Fruit fly (Drosophila melanogaster) whole organism, prepupa: ENCODE measurements around the gene CG17570.
A peak's percentile ranks its signal among the peaks of the same experiment; 100 is the strongest.

Source experiments
- CG11762 ChIP-seq: fragments of 200-800 bp; sonication (Bioruptor generic); optimal IDR thresholded peaks from 3 replicates; lab custom pipeline; 2016; ENCODE audit warnings: missing biosample characterization, missing genetic modification characterization; ENCODE audit not compliant: insufficient read depth
- CG11902 ChIP-seq: fragments of 200-800 bp; sonication (Bioruptor generic); optimal IDR thresholded peaks from 3 replicates; lab custom pipeline; 2016; ENCODE audit warnings: missing biosample characterization, missing genetic modification characterization
- CG3032 ChIP-seq: fragments of 200-800 bp; optimal IDR thresholded peaks from 2 replicates; lab custom pipeline; 2019; ENCODE audit warnings: missing biosample characterization, mild to moderate bottlenecking, missing genetic modification characterization, moderate library complexity
- CG31627 ChIP-seq: fragments of 200-800 bp; sonication (Bioruptor generic); optimal IDR thresholded peaks from 3 replicates; lab custom pipeline; 2016; ENCODE audit warnings: missing biosample characterization, missing genetic modification characterization
- CG32006 ChIP-seq: fragments of 200-800 bp; sonication (Bioruptor generic); optimal IDR thresholded peaks from 3 replicates; lab custom pipeline; 2017; ENCODE audit warnings: missing biosample characterization, mild to moderate bottlenecking, missing genetic modification characterization
- CG6792 ChIP-seq: fragments of 200-800 bp; sonication (Bioruptor generic); optimal IDR thresholded peaks from 3 replicates; lab custom pipeline; 2016; ENCODE audit warnings: missing biosample characterization, missing genetic modification characterization
- CG7368 ChIP-seq: fragments of 200-800 bp; sonication (Bioruptor generic); optimal IDR thresholded peaks from 3 replicates; lab custom pipeline; 2016; ENCODE audit warnings: missing biosample characterization, missing genetic modification characterization
- CG8119 ChIP-seq: fragments of 200-800 bp; sonication (Bioruptor generic); IDR thresholded peaks from 3 replicates; pipeline ENCODE4 v1.3.6; 2022; ENCODE audit warnings: missing biosample characterization, missing genetic modification characterization
- CG8632 ChIP-seq: fragments of 200-800 bp; sonication (Bioruptor generic); optimal IDR thresholded peaks from 3 replicates; lab custom pipeline; 2016; ENCODE audit warnings: missing biosample characterization, missing genetic modification characterization
- CG9139 ChIP-seq: fragments of 200-800 bp; sonication (Bioruptor generic); optimal IDR thresholded peaks from 3 replicates; lab custom pipeline; 2017; ENCODE audit warnings: missing biosample characterization, mild to moderate bottlenecking, missing genetic modification characterization
- Eip75B ChIP-seq: fragments of 200-800 bp; sonication (Bioruptor generic); optimal IDR thresholded peaks from 3 replicates; lab custom pipeline; 2016; ENCODE audit warnings: missing biosample characterization, missing genetic modification characterization
- Eip78C ChIP-seq: fragments of 200-800 bp; sonication (Bioruptor generic); peaks from one replicate; lab custom pipeline; 2016; ENCODE audit warnings: missing biosample characterization, missing genetic modification characterization
- Eip93F ChIP-seq: fragments of 200-800 bp; sonication (Bioruptor generic); optimal IDR thresholded peaks from 2 replicates; lab custom pipeline; 2016; ENCODE audit warnings: missing biosample characterization, mild to moderate bottlenecking, missing genetic modification characterization
- Ets96B ChIP-seq: fragments of 200-800 bp; optimal IDR thresholded peaks from 2 replicates; lab custom pipeline; 2019; ENCODE audit warnings: missing biosample characterization, mild to moderate bottlenecking, missing genetic modification characterization, moderate library complexity
- Gug ChIP-seq: fragments of 200-800 bp; sonication (Bioruptor generic); IDR thresholded peaks from 2 replicates; pipeline ENCODE4 v1.3.6; 2022; ENCODE audit warnings: missing biosample characterization, missing genetic modification characterization
- Hr38 ChIP-seq: sonication (Bioruptor generic); optimal IDR thresholded peaks from 2 replicates; lab custom pipeline; 2016; ENCODE audit warnings: missing biosample characterization, missing genetic modification characterization
- Met ChIP-seq: fragments of 200-800 bp; sonication (Bioruptor generic); optimal IDR thresholded peaks from 3 replicates; lab custom pipeline; 2016; ENCODE audit warnings: missing biosample characterization, missing genetic modification characterization
- Smox ChIP-seq: fragments of 200-800 bp; sonication (Bioruptor generic); optimal IDR thresholded peaks from 3 replicates; lab custom pipeline; 2016; ENCODE audit warnings: missing biosample characterization, missing genetic modification characterization
- Sox14 ChIP-seq: fragments of 200-800 bp; sonication (Bioruptor generic); optimal IDR thresholded peaks from 3 replicates; lab custom pipeline; 2016; ENCODE audit warnings: missing biosample characterization, missing genetic modification characterization
- Sox15 ChIP-seq: fragments of 200-800 bp; sonication (Bioruptor generic); optimal IDR thresholded peaks from 3 replicates; lab custom pipeline; 2016; ENCODE audit warnings: missing biosample characterization, missing genetic modification characterization
- achi ChIP-seq: fragments of 200-800 bp; sonication (Bioruptor generic); optimal IDR thresholded peaks from 3 replicates; lab custom pipeline; 2016; ENCODE audit warnings: missing biosample characterization, missing genetic modification characterization
- cyc ChIP-seq: fragments of 200-800 bp; sonication (Bioruptor generic); optimal IDR thresholded peaks from 3 replicates; lab custom pipeline; 2016; ENCODE audit warnings: missing biosample characterization, missing genetic modification characterization
- dac ChIP-seq: fragments of 200-800 bp; sonication (Bioruptor generic); optimal IDR thresholded peaks from 2 replicates; lab custom pipeline; 2017; ENCODE audit warnings: missing biosample characterization, mild to moderate bottlenecking, missing genetic modification characterization
- dsx ChIP-seq: fragments of 200-800 bp; optimal IDR thresholded peaks from 3 replicates; lab custom pipeline; 2019; ENCODE audit warnings: missing biosample characterization, mild to moderate bottlenecking, missing genetic modification characterization, moderate library complexity; ENCODE audit not compliant: poor library complexity, severe bottlenecking
- fd59A ChIP-seq: fragments of 200-800 bp; sonication (Bioruptor generic); optimal IDR thresholded peaks from 2 replicates; lab custom pipeline; 2017; ENCODE audit warnings: missing biosample characterization, mild to moderate bottlenecking, missing genetic modification characterization, missing genetic modification reagents
- net ChIP-seq: fragments of 200-800 bp; sonication (Bioruptor generic); optimal IDR thresholded peaks from 3 replicates; lab custom pipeline; 2016; ENCODE audit warnings: missing biosample characterization, missing genetic modification characterization
- spab ChIP-seq: fragments of 200-800 bp; sonication (Bioruptor generic); optimal IDR thresholded peaks from 2 replicates; lab custom pipeline; 2017; ENCODE audit warnings: missing biosample characterization, mild to moderate bottlenecking, missing genetic modification characterization, missing genetic modification reagents
- svp ChIP-seq: fragments of 200-800 bp; sonication (Bioruptor generic); peaks from one replicate; lab custom pipeline; 2016; ENCODE audit warnings: missing biosample characterization, missing genetic modification characterization
- vri ChIP-seq: fragments of 200-800 bp; sonication (Bioruptor generic); optimal IDR thresholded peaks from 3 replicates; lab custom pipeline; 2016; ENCODE audit warnings: missing biosample characterization, mild to moderate bottlenecking, missing genetic modification characterization

Gene CG17570

DNA sequence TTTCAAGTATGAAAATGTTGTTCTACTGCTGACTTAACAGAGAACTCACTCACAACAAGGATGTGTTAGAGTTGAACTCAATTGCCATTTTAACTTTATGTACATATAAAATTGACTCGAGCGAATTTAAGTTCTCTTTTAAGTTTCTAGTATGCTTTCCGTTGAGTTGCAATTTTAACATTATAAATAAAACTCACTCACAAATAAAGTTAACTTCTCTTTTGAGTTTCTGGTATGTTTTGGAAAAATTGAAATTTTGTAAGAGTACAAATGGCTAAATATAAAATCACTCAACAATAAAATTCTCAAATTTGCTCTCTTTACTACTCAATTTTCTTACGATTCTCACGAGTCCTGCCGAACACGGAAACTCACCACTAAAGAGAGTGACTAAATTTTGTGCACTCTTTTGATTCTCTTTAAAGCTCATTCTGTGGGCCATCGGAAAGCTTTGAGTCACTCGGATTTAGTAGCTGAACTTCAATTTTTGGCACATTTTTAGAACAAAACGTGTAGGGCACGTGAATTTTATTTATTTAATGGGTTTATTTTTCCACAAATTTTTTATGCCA is 21.6 kb downstream of the CG17570 start:
- no peak for TF ChIP-seq Gug (GFP tag; lab: Robert Waterston, UW)
- TF ChIP-seq CG7368 (GFP tag; lab: Kevin White, UChicago), result no peak

DNA sequence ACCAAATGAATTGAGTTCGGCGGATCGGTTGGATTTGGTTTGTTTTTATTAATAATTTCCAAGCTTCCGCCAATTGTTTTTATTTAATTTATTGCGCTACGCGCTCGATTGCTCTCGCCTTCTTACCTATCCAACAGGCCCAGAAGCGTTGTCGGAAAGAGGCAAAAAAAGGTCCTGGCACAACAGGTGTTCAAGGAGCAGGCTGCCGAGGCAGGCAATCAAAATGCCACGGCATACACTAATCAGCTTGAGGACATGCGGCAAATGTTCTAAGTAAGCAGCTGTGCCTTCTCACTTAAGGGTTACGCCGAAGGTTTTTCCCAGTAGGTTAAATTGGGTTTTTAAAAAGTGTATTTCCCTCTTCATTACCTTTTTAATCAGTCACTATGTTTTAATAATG is 24.1 kb downstream of the CG17570 start:
- TF ChIP-seq Hr38 (no peak), net (GFP tag; lab: Kevin White, UChicago) (no peak), CG3032 (tag; lab: Kevin White, UChicago) (no peak), achi (GFP tag; lab: Kevin White, UChicago) (no peak), Eip93F (GFP tag; lab: Kevin White, UChicago) (no peak), Eip75B (GFP tag; lab: Kevin White, UChicago) (no peak), CG9139 (GFP tag; lab: Kevin White, UChicago) (no peak), CG11902 (no peak), dsx (GFP tag; lab: Kevin White, UChicago) (no peak), fd59A (no peak), Ets96B (tag; lab: Kevin White, UChicago) (no peak)
- TF ChIP-seq, all 60 proteins: peak for 0

DNA sequence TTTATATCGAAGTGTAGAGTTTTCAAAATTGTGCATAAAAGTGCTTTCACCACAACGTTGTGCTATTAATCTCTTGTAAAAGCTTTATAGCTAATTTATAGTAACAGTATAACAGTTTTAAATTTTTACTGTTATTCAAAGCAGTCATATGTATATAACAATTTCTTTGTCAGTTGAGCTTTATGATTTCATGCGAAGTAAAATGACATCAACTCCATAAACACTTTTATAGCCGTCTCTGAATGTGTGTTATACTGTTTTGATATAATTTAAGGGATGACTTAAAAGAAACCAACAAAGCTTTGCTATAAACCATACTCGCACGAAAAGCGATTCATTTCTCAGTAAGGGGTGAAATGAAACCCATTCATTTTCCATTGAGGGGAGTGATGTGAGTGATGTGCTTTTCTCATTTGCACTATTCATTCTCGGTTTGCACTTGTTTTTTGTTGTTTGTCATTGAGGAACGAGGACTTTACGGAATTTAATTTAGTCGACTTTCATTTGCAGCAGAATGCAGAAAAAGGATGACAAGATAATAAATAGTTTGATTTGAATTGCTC is 34.3 kb downstream of the CG17570 start:
- TF ChIP-seq cyc (GFP tag; lab: Kevin White, UChicago) (no peak), svp (peak; percentile 40)
- TF ChIP-seq, all 60 proteins: peak for 1

DNA sequence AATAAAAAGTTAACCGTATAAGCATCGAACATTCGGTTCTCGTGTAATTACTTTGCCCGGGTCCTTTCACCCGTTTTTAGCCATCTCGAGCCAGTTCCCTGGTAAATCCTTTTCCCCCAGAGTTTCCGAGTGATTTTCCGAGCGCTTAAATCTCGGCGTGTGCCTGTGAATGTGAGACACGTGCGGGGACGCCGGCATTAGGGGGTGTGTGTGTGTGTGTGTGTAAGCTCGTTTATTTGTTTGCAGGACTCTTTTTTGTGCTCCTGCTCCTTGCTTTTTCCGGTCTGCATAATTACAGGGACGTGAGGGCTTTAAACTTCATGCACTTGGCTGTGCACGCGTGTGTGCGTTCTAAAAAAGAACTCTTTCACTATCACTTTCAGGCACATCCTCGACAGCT is 38.4 kb downstream of the CG17570 start:
- TF ChIP-seq Sox15 (GFP tag; lab: Kevin White, UChicago) (no peak), vri (GFP tag; lab: Kevin White, UChicago) (no peak), CG32006 (GFP tag; lab: Kevin White, UChicago) (no peak), Ets96B (tag; lab: Kevin White, UChicago) (no peak), Smox (GFP tag; lab: Kevin White, UChicago) (no peak), Met (no peak), Eip78C (GFP tag; lab: Kevin White, UChicago) (no peak), dac (GFP tag; lab: Kevin White, UChicago) (no peak), CG31627 (GFP tag; lab: Kevin White, UChicago) (no peak), spab (GFP tag; lab: Kevin White, UChicago) (no peak), CG11902 (no peak), fd59A (no peak), achi (GFP tag; lab: Kevin White, UChicago) (no peak), Gug (GFP tag; lab: Robert Waterston, UW) (no peak), CG6792 (GFP tag; lab: Kevin White, UChicago) (no peak), CG11762 (GFP tag; lab: Kevin White, UChicago) (no peak), CG8632 (no peak), Sox14 (GFP tag; lab: Kevin White, UChicago) (no peak)

DNA sequence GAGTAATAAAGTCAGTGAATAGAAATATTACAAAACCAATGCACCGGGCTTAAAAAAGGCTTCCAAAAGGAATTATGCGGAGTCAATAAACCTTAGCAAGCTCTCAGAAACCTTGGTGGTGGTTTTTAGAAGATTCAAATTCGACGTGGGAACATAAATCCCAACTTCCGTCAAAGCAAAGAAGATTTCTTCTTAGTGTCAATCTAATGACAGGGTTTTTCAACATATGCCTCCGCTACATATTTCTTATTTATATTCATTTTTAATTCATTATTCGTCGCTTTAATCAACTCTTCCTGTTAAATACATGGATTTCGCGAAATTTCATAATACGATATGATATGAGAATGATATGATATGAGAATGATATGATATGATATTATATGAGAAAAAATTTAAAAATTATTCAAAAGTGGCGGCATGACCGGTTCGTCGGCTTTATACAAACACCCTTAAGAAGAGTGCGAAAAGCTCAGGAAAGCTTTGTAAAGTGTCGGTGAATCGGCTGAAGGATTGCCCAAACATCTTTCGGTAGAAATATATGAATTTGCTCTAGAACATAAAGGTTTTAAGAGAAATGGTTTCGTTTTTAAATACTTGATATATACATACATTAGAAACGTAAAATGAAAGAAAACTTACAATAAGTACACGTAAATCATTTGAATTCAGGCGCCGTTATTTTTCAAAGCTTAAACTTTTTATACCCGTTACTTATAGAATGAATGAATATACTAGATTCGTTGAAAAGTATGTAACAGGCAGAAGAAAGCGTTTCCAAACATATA is 41.1 kb downstream of the CG17570 start:
- peak; percentile 45 for TF ChIP-seq Eip78C (GFP tag; lab: Kevin White, UChicago)
- no peak for TF ChIP-seq CG8119 (GFP tag; lab: Robert Waterston, UW)
- peak; percentile 4 for TF ChIP-seq svp
- TF ChIP-seq, all 60 proteins: peak for 2
